Fruit fly (Drosophila melanogaster) whole organism, embryonic: Measurements from ENCODE around the gene CG8907.

Experiments used
- Atf6 ChIP-seq: fragments of 200-800 bp; sonication (Bioruptor generic); IDR thresholded peaks from 2 replicates; pipeline ENCODE4 v1.3.6; 2022; ENCODE audit warnings: missing biosample characterization, missing genetic modification characterization
- Bgb ChIP-seq: fragments of 200-800 bp; sonication (Bioruptor generic); IDR thresholded peaks from 2 replicates; pipeline ENCODE4 v1.3.6; 2022; ENCODE audit warnings: missing biosample characterization, missing genetic modification characterization; ENCODE audit not compliant: partially characterized antibody
- C15 ChIP-seq: fragments of 200-800 bp; sonication (Bioruptor generic); IDR thresholded peaks from 3 replicates; pipeline ENCODE4 v1.3.6; 2022; ENCODE audit warnings: missing biosample characterization, missing genetic modification characterization
- CG11398 ChIP-seq: fragments of 200-800 bp; sonication (Bioruptor generic); optimal IDR thresholded peaks from 2 replicates; lab custom pipeline; 2016; ENCODE audit warnings: missing biosample characterization, missing genetic modification characterization
- CG11504 ChIP-seq: fragments of 200-800 bp; sonication (Bioruptor generic); optimal IDR thresholded peaks from 3 replicates; lab custom pipeline; 2019; ENCODE audit warnings: missing biosample characterization, mild to moderate bottlenecking, missing genetic modification characterization, moderate library complexity
- CG12071 ChIP-seq: fragments of 200-800 bp; sonication (Bioruptor generic); optimal IDR thresholded peaks from 3 replicates; lab custom pipeline; 2018; ENCODE audit warnings: missing biosample characterization, mild to moderate bottlenecking, missing genetic modification characterization
- CG13624 ChIP-seq: fragments of 200-800 bp; sonication (Bioruptor generic); optimal IDR thresholded peaks from 2 replicates; lab custom pipeline; 2016; ENCODE audit warnings: missing biosample characterization, missing genetic modification characterization
- CG14965 ChIP-seq: fragments of 200-800 bp; sonication (Bioruptor generic); optimal IDR thresholded peaks from 2 replicates; lab custom pipeline; 2016; ENCODE audit warnings: missing biosample characterization, missing genetic modification characterization, borderline replicate concordance
- CG17359 ChIP-seq: fragments of 200-800 bp; sonication (Bioruptor generic); optimal IDR thresholded peaks from 3 replicates; lab custom pipeline; 2018; ENCODE audit warnings: missing biosample characterization, mild to moderate bottlenecking, missing genetic modification characterization, moderate library complexity
- CG17829 ChIP-seq: fragments of 200-800 bp; optimal IDR thresholded peaks from 2 replicates; lab custom pipeline; 2019; ENCODE audit warnings: missing biosample characterization, mild to moderate bottlenecking, missing genetic modification characterization, moderate library complexity
- CG18599 ChIP-seq: fragments of 200-800 bp; sonication (Bioruptor generic); optimal IDR thresholded peaks from 3 replicates; lab custom pipeline; 2017; ENCODE audit warnings: missing biosample characterization, missing genetic modification characterization, mild to moderate bottlenecking, moderate library complexity, missing genetic modification reagents
- CG2202 ChIP-seq: fragments of 200-800 bp; sonication (Bioruptor generic); optimal IDR thresholded peaks from 2 replicates; lab custom pipeline; 2018; ENCODE audit warnings: missing biosample characterization, mild to moderate bottlenecking, missing genetic modification characterization
- CG7372 ChIP-seq: fragments of 200-800 bp; sonication (Bioruptor generic); IDR thresholded peaks from 2 replicates; pipeline ENCODE4 v1.3.6; 2022; ENCODE audit warnings: missing biosample characterization, missing genetic modification characterization
- CG7745 ChIP-seq: fragments of 200-800 bp; sonication (Bioruptor generic); optimal IDR thresholded peaks from 2 replicates; lab custom pipeline; 2018; ENCODE audit warnings: missing biosample characterization, mild to moderate bottlenecking, missing genetic modification characterization, moderate library complexity
- CG7839 ChIP-seq: fragments of 200-800 bp; sonication (Bioruptor generic); optimal IDR thresholded peaks from 3 replicates; lab custom pipeline; 2018; ENCODE audit warnings: missing biosample characterization, mild to moderate bottlenecking, missing genetic modification characterization, moderate library complexity
- CG9609 ChIP-seq: fragments of 200-800 bp; sonication (Bioruptor generic); optimal IDR thresholded peaks from 3 replicates; lab custom pipeline; 2016; ENCODE audit warnings: missing biosample characterization, missing genetic modification characterization
- CG9876 ChIP-seq: fragments of 200-800 bp; sonication (Bioruptor generic); optimal IDR thresholded peaks from 2 replicates; lab custom pipeline; 2016; ENCODE audit warnings: missing biosample characterization, missing genetic modification characterization
- D19A ChIP-seq: fragments of 200-800 bp; optimal IDR thresholded peaks from 3 replicates; lab custom pipeline; 2019; ENCODE audit warnings: missing biosample characterization, mild to moderate bottlenecking, missing genetic modification characterization, moderate library complexity
- Eip74EF ChIP-seq, 2 experiments: fragments of 200-800 bp in 1 of 2; fragments of >200 bp in 1 of 2; sonication (Bioruptor generic) in 1 of 2; optimal IDR thresholded peaks; 2 replicates each; lab custom pipeline; 2017 to 2019; ENCODE audit warnings: missing biosample characterization in 2 of 2, missing genetic modification characterization in 2 of 2, mild to moderate bottlenecking in 1 of 2, moderate library complexity in 1 of 2
- Ets97D ChIP-seq: fragments of 200-800 bp; sonication (Bioruptor generic); optimal IDR thresholded peaks from 3 replicates; lab custom pipeline; 2016; ENCODE audit warnings: missing biosample characterization, missing genetic modification characterization
- HLH54F ChIP-seq: fragments of 200-800 bp; sonication (Bioruptor generic); optimal IDR thresholded peaks from 3 replicates; lab custom pipeline; 2016; ENCODE audit warnings: missing biosample characterization, missing genetic modification characterization
- HLHmδ ChIP-seq: fragments of 200-800 bp; sonication (Bioruptor generic); optimal IDR thresholded peaks from 2 replicates; lab custom pipeline; 2018; ENCODE audit warnings: missing biosample characterization, mild to moderate bottlenecking, missing genetic modification characterization, moderate library complexity
- HmgD ChIP-seq: fragments of 200-800 bp; sonication (Bioruptor generic); optimal IDR thresholded peaks from 3 replicates; lab custom pipeline; 2016; ENCODE audit warnings: missing biosample characterization, missing genetic modification characterization
- Hmr ChIP-seq: fragments of 200-800 bp; sonication (Bioruptor generic); optimal IDR thresholded peaks from 3 replicates; lab custom pipeline; 2017; ENCODE audit warnings: mild to moderate bottlenecking, missing biosample characterization, missing genetic modification reagents, missing genetic modification characterization
- Hr39 ChIP-seq: fragments of >200 bp; optimal IDR thresholded peaks from 2 replicates; lab custom pipeline; 2017
- Jarid2 ChIP-seq: fragments of 200-800 bp; sonication (Bioruptor generic); optimal IDR thresholded peaks from 3 replicates; lab custom pipeline; 2017; ENCODE audit warnings: mild to moderate bottlenecking, missing biosample characterization, missing genetic modification reagents, missing genetic modification characterization
- Lhr ChIP-seq: fragments of 200-800 bp; sonication (Bioruptor generic); optimal IDR thresholded peaks from 3 replicates; lab custom pipeline; 2017; ENCODE audit warnings: mild to moderate bottlenecking, missing biosample characterization, missing genetic modification reagents, missing genetic modification characterization
- Lpt ChIP-seq: fragments of >200 bp; optimal IDR thresholded peaks from 2 replicates; lab custom pipeline; 2018; ENCODE audit warnings: missing biosample characterization, missing genetic modification characterization
- Nf-YB ChIP-seq: fragments of 200-800 bp; sonication (Bioruptor generic); optimal IDR thresholded peaks from 3 replicates; lab custom pipeline; 2019; ENCODE audit warnings: missing biosample characterization, mild to moderate bottlenecking, missing genetic modification characterization, moderate library complexity
- Oaz ChIP-seq: fragments of 200-800 bp; sonication (Bioruptor generic); IDR thresholded peaks from 2 replicates; pipeline ENCODE4 v1.3.6; 2022; ENCODE audit warnings: missing biosample characterization, missing genetic modification characterization
- Opbp ChIP-seq: fragments of 200-800 bp; sonication (Bioruptor generic); IDR thresholded peaks from 3 replicates; pipeline ENCODE4 v1.3.6; 2022; ENCODE audit warnings: missing biosample characterization, missing genetic modification characterization; ENCODE audit not compliant: partially characterized antibody
- Spps ChIP-seq: fragments of 200-800 bp; sonication (Bioruptor generic); optimal IDR thresholded peaks from 2 replicates; lab custom pipeline; 2018; ENCODE audit warnings: missing biosample characterization, mild to moderate bottlenecking, missing genetic modification characterization
- TFAM ChIP-seq: fragments of 200-800 bp; sonication (Bioruptor generic); optimal IDR thresholded peaks from 2 replicates; lab custom pipeline; 2017; ENCODE audit warnings: missing biosample characterization, missing genetic modification characterization, inconsistent platforms
- Taf1 ChIP-seq: fragments of 200-800 bp; sonication (Bioruptor generic); IDR thresholded peaks from 2 replicates; pipeline ENCODE4 v1.3.6; 2022; ENCODE audit warnings: missing biosample characterization, missing genetic modification characterization
- ab ChIP-seq: fragments of 200-800 bp; sonication (Bioruptor generic); optimal IDR thresholded peaks from 2 replicates; lab custom pipeline; 2016; ENCODE audit warnings: missing biosample characterization, missing genetic modification characterization
- ara ChIP-seq: fragments of 200-800 bp; sonication (Bioruptor generic); IDR thresholded peaks from 2 replicates; pipeline ENCODE4 v1.3.6; 2022; ENCODE audit warnings: missing biosample characterization, missing genetic modification characterization
- br ChIP-seq: fragments of >200 bp; optimal IDR thresholded peaks from 2 replicates; lab custom pipeline; 2017
- cad ChIP-seq: fragments of >200 bp; optimal IDR thresholded peaks from 2 replicates; lab custom pipeline; 2017; ENCODE audit warnings: missing biosample characterization, missing genetic modification characterization
- ci ChIP-seq: fragments of 200-800 bp; sonication (Bioruptor generic); IDR thresholded peaks from 3 replicates; pipeline ENCODE4 v1.3.6; 2022; ENCODE audit warnings: missing biosample characterization, missing genetic modification characterization
- crp ChIP-seq, 2 experiments: fragments of 200-800 bp; sonication (Bioruptor generic); optimal IDR thresholded peaks; 2 replicates in 1 of 2; 3 replicates in 1 of 2; lab custom pipeline; 2017; ENCODE audit warnings: missing biosample characterization in 2 of 2, missing genetic modification characterization in 2 of 2, mild to moderate bottlenecking in 1 of 2, moderate library complexity in 1 of 2
- emc ChIP-seq: fragments of 200-800 bp; sonication (Bioruptor generic); optimal IDR thresholded peaks from 2 replicates; lab custom pipeline; 2016; ENCODE audit warnings: missing biosample characterization, missing genetic modification characterization
- gcm ChIP-seq: fragments of 200-800 bp; sonication (Bioruptor generic); optimal IDR thresholded peaks from 2 replicates; lab custom pipeline; 2019; ENCODE audit warnings: missing biosample characterization, mild to moderate bottlenecking, missing genetic modification characterization, moderate library complexity
- ind ChIP-seq: fragments of 200-800 bp; sonication (Bioruptor generic); optimal IDR thresholded peaks from 3 replicates; lab custom pipeline; 2016; ENCODE audit warnings: missing biosample characterization, missing genetic modification characterization
- mam ChIP-seq: fragments of 200-800 bp; sonication (Bioruptor generic); optimal IDR thresholded peaks from 3 replicates; lab custom pipeline; 2016; ENCODE audit warnings: missing biosample characterization, missing genetic modification characterization
- mirr ChIP-seq: fragments of 200-800 bp; sonication (Bioruptor generic); optimal IDR thresholded peaks from 3 replicates; lab custom pipeline; 2018; ENCODE audit warnings: missing biosample characterization, mild to moderate bottlenecking, missing genetic modification characterization
- nerfin-1 ChIP-seq: fragments of 200-800 bp; sonication (Bioruptor generic); optimal IDR thresholded peaks from 3 replicates; lab custom pipeline; 2019; ENCODE audit warnings: missing biosample characterization, mild to moderate bottlenecking, missing genetic modification characterization, moderate library complexity
- otp ChIP-seq: fragments of 200-800 bp; sonication (Bioruptor generic); IDR thresholded peaks from 3 replicates; pipeline ENCODE4, ENCODE4 v1.3.6; 2022; ENCODE audit warnings: missing biosample characterization, missing genetic modification characterization
- sob ChIP-seq: fragments of 200-800 bp; sonication (Bioruptor generic); IDR thresholded peaks from 2 replicates; pipeline ENCODE4 v1.3.6; 2022; ENCODE audit warnings: missing biosample characterization, missing genetic modification characterization
- sr ChIP-seq: fragments of 200-800 bp; sonication (Bioruptor generic); IDR thresholded peaks from 3 replicates; pipeline ENCODE4 v1.3.6; 2022; ENCODE audit warnings: missing biosample characterization, missing genetic modification characterization
- tup ChIP-seq: fragments of 200-800 bp; sonication (Bioruptor generic); optimal IDR thresholded peaks from 2 replicates; lab custom pipeline; 2016; ENCODE audit warnings: missing biosample characterization, mild to moderate bottlenecking, missing genetic modification characterization, moderate library complexity
- vfl ChIP-seq: fragments of 200-800 bp; sonication (Bioruptor generic); optimal IDR thresholded peaks from 2 replicates; lab custom pipeline; 2016; ENCODE audit warnings: missing biosample characterization, missing genetic modification characterization
- wek ChIP-seq: fragments of 200-800 bp; sonication (Bioruptor generic); optimal IDR thresholded peaks from 3 replicates; lab custom pipeline; 2018; ENCODE audit warnings: missing biosample characterization, mild to moderate bottlenecking, missing genetic modification characterization, moderate library complexity

The CG8907 gene

DNA sequence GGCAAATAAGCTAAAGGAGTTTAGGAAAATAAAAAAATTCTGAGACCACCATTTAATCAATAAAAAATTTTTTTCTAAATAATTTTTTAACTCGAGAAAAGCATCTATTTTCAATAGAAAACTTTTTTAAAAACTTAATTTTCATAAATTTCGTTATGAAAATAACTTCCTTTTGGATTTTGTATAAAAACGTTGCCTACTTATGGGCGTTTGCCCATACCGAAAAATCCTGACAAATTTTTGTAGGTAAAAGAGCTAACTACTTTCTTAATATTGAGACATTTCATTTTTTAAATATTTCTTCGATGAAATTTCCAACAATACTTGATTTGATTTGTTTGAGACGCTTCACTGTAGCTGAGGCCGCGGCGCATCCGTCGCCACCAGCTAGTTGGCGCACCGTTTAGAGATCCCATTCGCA, 52.2 kb downstream of the CG8907 start (continued):
- TF ChIP-seq Spps (tag; lab: Kevin White, UChicago): peak; percentile 1
- no peak for TF ChIP-seq Lhr (GFP tag; lab: Kevin White, UChicago)
- no peak for TF ChIP-seq Hr39 (lab: Kevin White, UChicago)
- TF ChIP-seq D19A: peak; percentile 33
- TF ChIP-seq vfl (GFP tag; lab: Kevin White, UChicago): no peak
- TF ChIP-seq CG12071 (GFP tag; lab: Kevin White, UChicago): no peak
- TF ChIP-seq HmgD: no peak
- peak; percentile 31 for TF ChIP-seq HLH54F (GFP tag; lab: Kevin White, UChicago)
- no peak for TF ChIP-seq crp (GFP tag; optimal IDR thresholded peaks at IDR 0.05; lab: Kevin White, UChicago)
- TF ChIP-seq Opbp (GFP tag; lab: Robert Waterston, UW): no peak
- TF ChIP-seq wek (GFP tag; lab: Kevin White, UChicago): no peak
- no peak for TF ChIP-seq CG14965 (GFP tag; lab: Kevin White, UChicago)
- peak; percentile 16 for TF ChIP-seq Jarid2 (GFP tag; lab: Kevin White, UChicago)
- no peak for TF ChIP-seq CG7372
- peak; percentile 57 for TF ChIP-seq CG18599 (GFP tag; lab: Kevin White, UChicago)
- TF ChIP-seq mam (GFP tag; lab: Kevin White, UChicago): peak; percentile 48
- no peak for TF ChIP-seq Lpt (GFP tag; lab: Kevin White, UChicago)
- TF ChIP-seq Atf6: no peak
- TF ChIP-seq TFAM (GFP tag; lab: Kevin White, UChicago): no peak
- TF ChIP-seq nerfin-1 (tag; lab: Kevin White, UChicago): peak; percentile 30
- no peak for TF ChIP-seq CG13624
- no peak for TF ChIP-seq otp (GFP tag; lab: Robert Waterston, UW)
- TF ChIP-seq C15 (GFP tag; lab: Robert Waterston, UW): no peak
- peak; percentile 61 for TF ChIP-seq CG17359 (tag; lab: Kevin White, UChicago)
- no peak for TF ChIP-seq tup (GFP tag; lab: Kevin White, UChicago)
- peak; percentile 72 for TF ChIP-seq CG11504
- TF ChIP-seq CG7745 (tag; lab: Kevin White, UChicago): no peak
- peak in 1 of 2 experiments; percentile 21 for TF ChIP-seq Eip74EF (GFP tag; optimal IDR thresholded peaks at IDR 0.05; lab: Kevin White, UChicago)
- TF ChIP-seq CG7839 (tag; lab: Kevin White, UChicago): peak; percentile 62
- TF ChIP-seq CG11398 (GFP tag; lab: Kevin White, UChicago): peak; percentile 42
- TF ChIP-seq Hmr (GFP tag; lab: Kevin White, UChicago): peak; percentile 51
- TF ChIP-seq gcm (GFP tag; lab: Kevin White, UChicago): peak; percentile 7
- no peak for TF ChIP-seq CG9876 (GFP tag; lab: Kevin White, UChicago)
- TF ChIP-seq mirr (GFP tag; lab: Kevin White, UChicago): no peak
- TF ChIP-seq Oaz (GFP tag; lab: Robert Waterston, UW): no peak
- TF ChIP-seq ara (GFP tag; lab: Robert Waterston, UW): no peak
- TF ChIP-seq CG9609 (GFP tag; lab: Kevin White, UChicago): peak; percentile 43
- no peak for TF ChIP-seq ab (GFP tag; lab: Kevin White, UChicago)
- TF ChIP-seq CG2202 (tag; lab: Kevin White, UChicago): no peak
- TF ChIP-seq Taf1 (GFP tag; lab: Robert Waterston, UW): no peak
- no peak for TF ChIP-seq HLHmδ (GFP tag; lab: Kevin White, UChicago)
- TF ChIP-seq ci (GFP tag; lab: Robert Waterston, UW): 0 out of 3 replicates have a peak, but pooled peaks have one; percentile 7
- TF ChIP-seq br (lab: Kevin White, UChicago): no peak
- TF ChIP-seq Bgb (GFP tag; lab: Robert Waterston, UW): no peak
- TF ChIP-seq Nf-YB (GFP tag; lab: Kevin White, UChicago): peak; percentile 30
- TF ChIP-seq cad (GFP tag; lab: Kevin White, UChicago): no peak
- peak; percentile 48 for TF ChIP-seq ind (GFP tag; lab: Kevin White, UChicago)
- no peak for TF ChIP-seq emc
- no peak for TF ChIP-seq sr (GFP tag; lab: Robert Waterston, UW)
- TF ChIP-seq CG17829 (tag; lab: Kevin White, UChicago): peak; percentile 52
- TF ChIP-seq Ets97D: no peak
- no peak for TF ChIP-seq sob (GFP tag; lab: Robert Waterston, UW)
